Worm (Caenorhabditis elegans) whole organism, mixed stage, embryonic: ENCODE data around the gene C39D10.8.

Source experiments
- bed-3 ChIP-seq: fragments of 200-800 bp; sonication (Bioruptor generic); optimal IDR thresholded peaks from 3 replicates; lab custom pipeline; 2018; ENCODE audit warnings: mild to moderate bottlenecking, missing genetic modification characterization, moderate library complexity, missing compliant biosample characterization
- ceh-83 ChIP-seq: fragments of 200-800 bp; sonication (Bioruptor generic); optimal IDR thresholded peaks from 2 replicates; lab custom pipeline; 2018; ENCODE audit warnings: mild to moderate bottlenecking, missing genetic modification characterization, missing compliant biosample characterization
- drap-1 ChIP-seq: fragments of 200-800 bp; sonication (Bioruptor generic); optimal IDR thresholded peaks from 3 replicates; lab custom pipeline; 2018; ENCODE audit warnings: mild to moderate bottlenecking, missing genetic modification characterization, missing compliant biosample characterization
- elt-1 ChIP-seq: sonication (generic microtip); optimal IDR thresholded peaks from 2 replicates; lab custom pipeline; 2017; ENCODE audit warnings: missing genetic modification characterization, mild to moderate bottlenecking, missing compliant biosample characterization, antibody characterized with exemption, moderate library complexity, borderline replicate concordance; ENCODE audit not compliant: insufficient read depth
- hlh-1 ChIP-seq: fragments of 150-350 bp; optimal IDR thresholded peaks from 2 replicates; lab custom pipeline; 2014; ENCODE audit warnings: missing biosample characterization, missing genetic modification reagents, missing genetic modification characterization
- mab-5 ChIP-seq: fragments of 150-350 bp; optimal IDR thresholded peaks from 2 replicates; lab custom pipeline; 2014; ENCODE audit warnings: missing biosample characterization, missing genetic modification characterization
- nhr-12 ChIP-seq: fragments of 150-350 bp; optimal IDR thresholded peaks from 2 replicates; lab custom pipeline; 2014; ENCODE audit warnings: missing biosample characterization, missing genetic modification characterization
- nhr-28 ChIP-seq: fragments of 150-350 bp; optimal IDR thresholded peaks from 2 replicates; lab custom pipeline; 2014; ENCODE audit warnings: missing biosample characterization, missing genetic modification characterization
- ztf-11 ChIP-seq: fragments of 150-350 bp; optimal IDR thresholded peaks from 2 replicates; lab custom pipeline; 2014; ENCODE audit warnings: missing biosample characterization, missing genetic modification characterization

C39D10.8 gene

ce11 chrX:7834117-7834516 is 46.6 kb downstream of the C39D10.8 start, which contains the start of gene sul-3:
Gene sul-3, minus strand, starts transcription at chrX:7834217.
- TF ChIP-seq nhr-28 (tag; lab: Kevin White, UChicago) (no peak), bed-3 (no peak), hlh-1 (no peak), nhr-12 (tag; lab: Kevin White, UChicago) (no peak), elt-1 (tag; lab: Kevin White, UChicago) (no peak), ztf-11 (no peak), mab-5 (no peak), ceh-83 (GFP tag; lab: Kevin White, UChicago) (no peak), drap-1 (GFP tag; lab: Kevin White, UChicago) (no peak)
